Fruit fly (Drosophila melanogaster): ENCODE data around the gene CG34130.

Gene CG34130

dm6 chr3R:26188708-26189107, 1.1 kb downstream of the CG34130 start, which contains the start of gene CG6073 (continued):
- peak; percentile 84 for TF ChIP-seq Hmr (GFP tag; optimal IDR thresholded peaks at IDR 0.05)
- TF ChIP-seq lbe (GFP tag; optimal IDR thresholded peaks at IDR 0.05), result no peak
- TF ChIP-seq Adf1 (GFP tag; IDR thresholded peaks at IDR 0.05), result peak; percentile 33
- TF ChIP-seq ara (GFP tag; IDR thresholded peaks at IDR 0.05), result no peak
- TF ChIP-seq lola (GFP tag; optimal IDR thresholded peaks at IDR 0.05), result no peak
- TF ChIP-seq Pdp1 (GFP tag; optimal IDR thresholded peaks at IDR 0.05), result peak; percentile 15 to 69
- no peak for TF ChIP-seq E2f1 (GFP tag; IDR thresholded peaks at IDR 0.05)
- TF ChIP-seq NfI (GFP tag; optimal IDR thresholded peaks at IDR 0.05), result peak; percentile 49
- peak; percentile 47; the same call in 1 of the 2 replicates for TF ChIP-seq al (GFP tag; IDR thresholded peaks at IDR 0.05)
- peak; percentile 30 for TF ChIP-seq Xbp1 (GFP tag; optimal IDR thresholded peaks at IDR 0.05)
- peak; percentile 40; the same call in 1 of the 2 replicates for TF ChIP-seq ranshi (GFP tag; IDR thresholded peaks at IDR 0.05)
- TF ChIP-seq Doc2 (GFP tag; IDR thresholded peaks at IDR 0.05), result no peak
- no peak for TF ChIP-seq tio (GFP tag; optimal IDR thresholded peaks at IDR 0.05)
- TF ChIP-seq croc (GFP tag; conservative IDR thresholded peaks at IDR 0.05), result no peak
- peak; percentile 49 for TF ChIP-seq tx (GFP tag; optimal IDR thresholded peaks at IDR 0.05)
- no peak for TF ChIP-seq CG13296 (GFP tag; optimal IDR thresholded peaks at IDR 0.05)
- TF ChIP-seq CG15011 (GFP tag; optimal IDR thresholded peaks at IDR 0.05), result no peak
- TF ChIP-seq esg (GFP tag; conservative IDR thresholded peaks at IDR 0.05), result no peak; the same call in 1 of the 2 replicates
- no peak for TF ChIP-seq Aef1 (GFP tag; IDR thresholded peaks at IDR 0.05)
- TF ChIP-seq gcm (GFP tag; optimal IDR thresholded peaks at IDR 0.05), result no peak
- peak; percentile 55 for TF ChIP-seq CG9817 (tag; optimal IDR thresholded peaks at IDR 0.05)
- TF ChIP-seq sc (optimal IDR thresholded peaks at IDR 0.05), result no peak
- TF ChIP-seq sc (GFP tag; optimal IDR thresholded peaks at IDR 0.05), result no peak
- peak; percentile 63 for TF ChIP-seq zfh2 (GFP tag; optimal IDR thresholded peaks at IDR 0.05)
- TF ChIP-seq CG17359 (tag; optimal IDR thresholded peaks at IDR 0.05), result peak; percentile 1
- no peak for TF ChIP-seq CG17328 (GFP tag; IDR thresholded peaks at IDR 0.05)
- TF ChIP-seq HLHmδ (GFP tag; optimal IDR thresholded peaks at IDR 0.05), result no peak
- no peak for TF ChIP-seq Elba2 (GFP tag; optimal IDR thresholded peaks at IDR 0.05)
- TF ChIP-seq CG11504 (tag; optimal IDR thresholded peaks at IDR 0.05), result peak; percentile 70
- TF ChIP-seq CG6254 (GFP tag; optimal IDR thresholded peaks at IDR 0.05), result no peak
- no peak for TF ChIP-seq GATAe (GFP tag; conservative IDR thresholded peaks at IDR 0.05)
- TF ChIP-seq pita (GFP tag; optimal IDR thresholded peaks at IDR 0.05), result peak; percentile 91
- no peak for TF ChIP-seq vvl (GFP tag; IDR thresholded peaks at IDR 0.05)
- no peak for TF ChIP-seq ham (GFP tag; IDR thresholded peaks at IDR 0.05)
- TF ChIP-seq pb (GFP tag; optimal IDR thresholded peaks at IDR 0.05), result no peak
- peak; percentile 4 for TF ChIP-seq cwo (GFP tag; optimal IDR thresholded peaks at IDR 0.05)
- TF ChIP-seq p53 (GFP tag; optimal IDR thresholded peaks at IDR 0.05), result peak; percentile 56
- TF ChIP-seq hb (GFP tag; IDR thresholded peaks at IDR 0.05; ENCODE audit: partially characterized antibody), result no peak
- no peak for TF ChIP-seq CG14667 (GFP tag; IDR thresholded peaks at IDR 0.05)
- no peak for TF ChIP-seq Dfd (GFP tag; optimal IDR thresholded peaks at IDR 0.05)
- no peak for TF ChIP-seq ro (GFP tag; IDR thresholded peaks at IDR 0.05)
- peak; percentile 61 for TF ChIP-seq fu2 (GFP tag; optimal IDR thresholded peaks at IDR 0.05)
- TF ChIP-seq HmgZ (tag; optimal IDR thresholded peaks at IDR 0.05), result peak; percentile 89
- peak; percentile 1 for TF ChIP-seq jing (GFP tag; optimal IDR thresholded peaks at IDR 0.05)
- no peak for TF ChIP-seq bigmax (GFP tag; optimal IDR thresholded peaks at IDR 0.05)
- TF ChIP-seq gt (GFP tag; IDR thresholded peaks at IDR 0.05), result no peak
- TF ChIP-seq CG5953 (GFP tag; IDR thresholded peaks at IDR 0.05), result no peak
- TF ChIP-seq CG10147 (GFP tag; optimal IDR thresholded peaks at IDR 0.05), result peak; percentile 33
- TF ChIP-seq CG10209 (GFP tag; optimal IDR thresholded peaks at IDR 0.05), result peak; percentile 20
- TF ChIP-seq D19A (tag; optimal IDR thresholded peaks at IDR 0.05), result no peak
- peak; percentile 62 for TF ChIP-seq knrl (GFP tag; IDR thresholded peaks at IDR 0.05; ENCODE audit: partially characterized antibody)

Data from whole organism, embryonic.